Worm (Caenorhabditis elegans) whole organism, late embryonic: Measurements from ENCODE around the gene gipc-1.

ENCODE experiments used
- C38D4.7 ChIP-seq: fragments of 200-800 bp; sonication (Bioruptor generic); optimal IDR thresholded peaks from 2 replicates; lab custom pipeline; 2018; ENCODE audit warnings: mild to moderate bottlenecking, missing genetic modification characterization, moderate library complexity, missing compliant biosample characterization
- F13H6.1 ChIP-seq: sonication (generic microtip); optimal IDR thresholded peaks from 2 replicates; lab custom pipeline; 2016; ENCODE audit warnings: missing genetic modification characterization, missing compliant biosample characterization
- ama-1 ChIP-seq: fragments of 150-350 bp; optimal IDR thresholded peaks from 2 replicates; lab custom pipeline; 2014
- ceh-31 ChIP-seq: sonication (generic microtip); optimal IDR thresholded peaks from 2 replicates; lab custom pipeline; 2016; ENCODE audit warnings: missing genetic modification characterization, missing compliant biosample characterization
- ceh-45 ChIP-seq: fragments of 200-800 bp; sonication (Bioruptor generic); IDR thresholded peaks from 2 replicates; pipeline ENCODE4 v1.3.6; 2022; ENCODE audit warnings: missing genetic modification reagents, missing genetic modification characterization, missing compliant biosample characterization
- dve-1 ChIP-seq: sonication (generic microtip); optimal IDR thresholded peaks from 2 replicates; lab custom pipeline; 2017; ENCODE audit warnings: antibody characterized with exemption, mild to moderate bottlenecking, missing genetic modification characterization, missing compliant biosample characterization
- eyg-1 ChIP-seq: sonication (generic microtip); optimal IDR thresholded peaks from 2 replicates; lab custom pipeline; 2016; ENCODE audit warnings: missing genotype, missing genetic modification characterization, missing compliant biosample characterization
- mec-3 ChIP-seq: sonication (generic microtip); optimal IDR thresholded peaks from 2 replicates; lab custom pipeline; 2016; ENCODE audit warnings: borderline replicate concordance, missing genetic modification characterization, missing compliant biosample characterization
- nhr-11 ChIP-seq: fragments of 150-350 bp; optimal IDR thresholded peaks from 2 replicates; lab custom pipeline; 2014; ENCODE audit warnings: missing biosample characterization, missing genetic modification characterization
- pax-1 ChIP-seq: fragments of 150-350 bp; optimal IDR thresholded peaks from 2 replicates; lab custom pipeline; 2014; ENCODE audit warnings: missing biosample characterization, missing genetic modification characterization
- rnt-1 ChIP-seq: sonication (generic microtip); optimal IDR thresholded peaks from 2 replicates; lab custom pipeline; 2016; ENCODE audit warnings: missing genetic modification characterization, missing compliant biosample characterization
- sdc-2 ChIP-seq: sonication (generic microtip); optimal IDR thresholded peaks from 2 replicates; lab custom pipeline; 2016; ENCODE audit warnings: missing genotype, missing genetic modification characterization, missing compliant biosample characterization
- ztf-16 ChIP-seq: sonication (generic microtip); optimal IDR thresholded peaks from 2 replicates; lab custom pipeline; 2017; ENCODE audit warnings: missing genetic modification characterization, missing compliant biosample characterization

ce11 chrIII:4899728-4900127 lies 29.1 kb downstream of the gipc-1 start:
- no peak for TF ChIP-seq ama-1 (lab: Kevin White, UChicago)
- no peak for TF ChIP-seq ceh-45 (GFP tag; lab: Robert Waterston, UW)
- TF ChIP-seq sdc-2 (tag; lab: Kevin White, UChicago) = peak; percentile 75
- no peak for TF ChIP-seq nhr-11
- TF ChIP-seq ztf-16 (tag; lab: Kevin White, UChicago) = peak; percentile 15
- TF ChIP-seq F13H6.1 (tag; lab: Kevin White, UChicago) = peak; percentile 89
- TF ChIP-seq rnt-1 (tag; lab: Kevin White, UChicago) = peak; percentile 98
- TF ChIP-seq dve-1 (tag; lab: Kevin White, UChicago) = peak; percentile 93
- peak; percentile 98 for TF ChIP-seq ceh-31 (tag; lab: Kevin White, UChicago)
- peak; percentile 45 for TF ChIP-seq pax-1 (tag; lab: Kevin White, UChicago)
- TF ChIP-seq eyg-1 (tag; lab: Kevin White, UChicago) = peak; percentile 25
- TF ChIP-seq mec-3 (tag; lab: Kevin White, UChicago) = no peak
- no peak for TF ChIP-seq C38D4.7 (GFP tag; lab: Kevin White, UChicago)
